Fruit fly (Drosophila melanogaster): Measurements from ENCODE around the gene Chpf.

- TF ChIP-seq CG8478 (optimal IDR thresholded peaks at IDR 0.05) = no peak
- no peak for TF ChIP-seq CTCF (optimal IDR thresholded peaks at IDR 0.05)
Measured at dm6 chrX:13145858-13146257, 33.6 kb upstream of the Chpf start.
